Worm (Caenorhabditis elegans) whole organism, L3 larva: ENCODE results near the gene C01B10.3.
A peak's percentile ranks its signal among the peaks of the same experiment; 100 is the strongest.
"Not testable (repeated sequence)": the region's sequence is repeated elsewhere in the genome, so short reads cannot be mapped to it uniquely, and the experiment has no call there.

ENCODE experiments used
- aly-2 ChIP-seq: fragments of 150-350 bp; optimal IDR thresholded peaks from 2 replicates; lab custom pipeline; 2014; ENCODE audit warnings: missing biosample characterization, missing genetic modification characterization
- ceh-82 ChIP-seq: fragments of 150-350 bp; optimal IDR thresholded peaks from 2 replicates; lab custom pipeline; 2014; ENCODE audit warnings: missing biosample characterization, missing genetic modification characterization
- daf-12 ChIP-seq: fragments of 150-350 bp; optimal IDR thresholded peaks from 2 replicates; lab custom pipeline; 2014; ENCODE audit warnings: missing biosample characterization, missing genetic modification reagents, missing genetic modification characterization
- egl-5 ChIP-seq: fragments of 150-350 bp; optimal IDR thresholded peaks from 2 replicates; lab custom pipeline; 2017; ENCODE audit warnings: missing biosample characterization, missing genetic modification reagents, missing genetic modification characterization, inconsistent platforms
- elt-2 ChIP-seq: sonication (generic microtip); optimal IDR thresholded peaks from 2 replicates; lab custom pipeline; 2016; ENCODE audit warnings: missing genetic modification reagents, mild to moderate bottlenecking, missing genetic modification characterization, missing compliant biosample characterization
- eor-1 ChIP-seq, 2 experiments: fragments of 150-350 bp; optimal IDR thresholded peaks; 2 replicates each; lab custom pipeline; 2014 to 2018; ENCODE audit warnings: missing biosample characterization in 2 of 2, missing genetic modification characterization in 2 of 2
- fkh-10 ChIP-seq: sonication (generic microtip); optimal IDR thresholded peaks from 2 replicates; lab custom pipeline; 2017; ENCODE audit warnings: missing biosample characterization, missing genetic modification reagents, missing genetic modification characterization
- fkh-2 ChIP-seq: fragments of 150-350 bp; optimal IDR thresholded peaks from 2 replicates; lab custom pipeline; 2014; ENCODE audit warnings: missing biosample characterization, missing genetic modification reagents, missing genetic modification characterization
- fos-1 ChIP-seq: fragments of 150-350 bp; optimal IDR thresholded peaks from 2 replicates; lab custom pipeline; 2014; ENCODE audit warnings: missing biosample characterization, missing genetic modification characterization
- hmg-11 ChIP-seq: sonication (generic microtip); optimal IDR thresholded peaks from 2 replicates; lab custom pipeline; 2016; ENCODE audit warnings: missing genetic modification characterization, missing compliant biosample characterization
- jun-1 ChIP-seq: fragments of 150-350 bp; optimal IDR thresholded peaks from 2 replicates; lab custom pipeline; 2014; ENCODE audit warnings: missing biosample characterization, missing genetic modification reagents, missing genetic modification characterization
- lin-15B ChIP-seq: fragments of 150-350 bp; optimal IDR thresholded peaks from 2 replicates; lab custom pipeline; 2014; ENCODE audit warnings: missing biosample characterization, missing genetic modification characterization
- mml-1 ChIP-seq: fragments of 150-350 bp; sonication (generic microtip); optimal IDR thresholded peaks from 3 replicates; lab custom pipeline; 2014; ENCODE audit warnings: missing biosample characterization, missing genetic modification characterization
- nhr-11 ChIP-seq: fragments of 150-350 bp; optimal IDR thresholded peaks from 2 replicates; lab custom pipeline; 2014; ENCODE audit warnings: missing biosample characterization, missing genetic modification characterization
- nhr-12 ChIP-seq: fragments of 150-350 bp; optimal IDR thresholded peaks from 2 replicates; lab custom pipeline; 2014; ENCODE audit warnings: missing biosample characterization, missing genetic modification characterization
- nhr-237 ChIP-seq: fragments of 150-350 bp; optimal IDR thresholded peaks from 2 replicates; lab custom pipeline; 2014; ENCODE audit warnings: missing biosample characterization, missing genetic modification characterization
- nhr-43 ChIP-seq: sonication (generic microtip); optimal IDR thresholded peaks from 2 replicates; lab custom pipeline; 2016; ENCODE audit warnings: mild to moderate bottlenecking, missing genetic modification characterization, missing compliant biosample characterization; ENCODE audit not compliant: poor library complexity, severe bottlenecking
- nhr-77 ChIP-seq: fragments of 150-350 bp; optimal IDR thresholded peaks from 2 replicates; lab custom pipeline; 2014; ENCODE audit warnings: missing biosample characterization, missing genetic modification characterization
- pha-4 ChIP-seq: fragments of 150-350 bp; optimal IDR thresholded peaks from 2 replicates; lab custom pipeline; 2014; ENCODE audit warnings: missing biosample characterization, missing genetic modification reagents, missing genetic modification characterization
- pqm-1 ChIP-seq: fragments of 150-350 bp; optimal IDR thresholded peaks from 2 replicates; lab custom pipeline; 2017; ENCODE audit warnings: missing biosample characterization, missing genetic modification characterization, inconsistent platforms
- sea-2 ChIP-seq: fragments of 150-350 bp; sonication (generic microtip); optimal IDR thresholded peaks from 4 replicates; lab custom pipeline; 2014; ENCODE audit warnings: missing biosample characterization, missing genetic modification reagents, missing genetic modification characterization
- skn-1 ChIP-seq: fragments of 150-350 bp; optimal IDR thresholded peaks from 2 replicates; lab custom pipeline; 2014; ENCODE audit warnings: missing biosample characterization, missing genetic modification characterization
- snpc-4 ChIP-seq: fragments of 150-350 bp; optimal IDR thresholded peaks from 2 replicates; lab custom pipeline; 2014; ENCODE audit warnings: missing biosample characterization, missing genetic modification characterization
- tbx-2 ChIP-seq: sonication (generic microtip); optimal IDR thresholded peaks from 2 replicates; lab custom pipeline; 2016; ENCODE audit warnings: mild to moderate bottlenecking, missing genetic modification characterization, missing compliant biosample characterization
- unc-62 ChIP-seq: fragments of 150-350 bp; sonication (generic microtip); optimal IDR thresholded peaks from 4 replicates; lab custom pipeline; 2014; ENCODE audit warnings: missing biosample characterization, missing genetic modification reagents, missing genetic modification characterization
- ztf-11 ChIP-seq: fragments of 150-350 bp; optimal IDR thresholded peaks from 2 replicates; lab custom pipeline; 2014; ENCODE audit warnings: missing biosample characterization, missing genetic modification characterization

Gene C01B10.3

DNA sequence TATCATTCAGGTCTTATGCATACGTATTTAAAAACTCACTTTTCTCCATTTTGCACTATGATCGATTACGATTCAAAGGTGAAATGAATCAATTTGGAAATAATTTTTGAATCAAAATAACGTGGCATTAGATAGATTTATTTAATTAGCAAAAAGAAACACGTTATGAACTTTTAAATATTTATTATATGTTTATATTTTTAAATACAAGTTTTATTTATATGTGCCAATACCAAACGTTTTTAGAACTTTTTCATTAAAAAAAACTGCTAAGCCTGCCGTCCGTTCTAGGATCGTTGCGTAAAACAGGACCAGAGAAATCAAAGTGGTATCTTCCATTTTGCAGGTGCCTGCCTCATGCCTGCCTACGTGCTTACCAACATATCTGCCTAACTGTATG, 23.9 kb downstream of the C01B10.3 start, which contains the start of gene F38A5.6:
Gene F38A5.6 (minus strand): TSS at position 101 of the 400 bp plus-strand sequence.
- TF ChIP-seq nhr-77 (tag; lab: Kevin White, UChicago), result no peak
- TF ChIP-seq ceh-82 (tag; lab: Kevin White, UChicago), result no peak

DNA sequence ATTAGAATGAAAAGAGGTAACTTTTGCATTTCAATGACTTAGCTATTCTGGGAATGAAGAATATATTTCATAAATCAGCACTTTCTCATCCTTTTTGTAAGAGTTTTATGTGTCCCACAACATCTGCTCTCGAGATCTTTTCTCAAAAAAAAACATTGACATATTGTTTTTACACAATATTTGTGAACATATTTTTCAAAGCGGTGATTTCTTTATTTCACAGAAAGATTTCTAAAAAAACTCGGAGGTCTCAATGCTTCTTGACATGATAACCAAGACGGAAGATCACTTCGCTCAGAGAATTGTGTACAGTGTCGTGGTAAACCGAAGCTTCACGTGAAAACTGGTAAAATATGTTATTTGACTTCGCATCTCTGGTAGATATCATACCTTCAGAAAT, 25.2 kb downstream of the C01B10.3 start, which contains the start of gene F38A5.22:
Gene F38A5.22 (minus strand): TSS at position 29 of the 400 bp plus-strand sequence.
- TF ChIP-seq ceh-82 (tag; lab: Kevin White, UChicago), result no peak
- TF ChIP-seq, all 47 proteins: peak for 0

DNA sequence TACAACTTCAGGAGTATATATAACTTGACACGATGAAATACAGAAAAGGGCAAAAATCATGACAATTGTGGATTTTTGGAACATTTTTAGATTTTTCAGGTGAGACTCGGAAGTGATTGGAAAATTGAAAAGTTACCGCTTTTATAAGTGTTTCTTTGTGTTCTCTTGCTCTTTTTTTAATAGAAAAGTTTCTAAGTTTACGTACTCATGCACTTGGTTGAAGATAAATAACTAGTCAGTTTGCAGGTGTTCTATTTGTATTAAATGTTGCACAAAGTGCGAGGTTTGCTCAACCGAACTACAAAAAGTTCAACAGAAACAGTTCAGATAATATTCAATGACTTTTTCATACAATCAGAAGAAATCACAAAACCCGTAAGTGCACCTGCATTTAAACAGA, 26.3 kb downstream of the C01B10.3 start, which contains the start of gene nspb-3:
Gene nspb-3 (minus strand): TSS at position 101 of the 400 bp plus-strand sequence.
- not testable (repeated sequence) for TF ChIP-seq daf-12, ceh-82, hmg-11 (tag; lab: Kevin White, UChicago)

DNA sequence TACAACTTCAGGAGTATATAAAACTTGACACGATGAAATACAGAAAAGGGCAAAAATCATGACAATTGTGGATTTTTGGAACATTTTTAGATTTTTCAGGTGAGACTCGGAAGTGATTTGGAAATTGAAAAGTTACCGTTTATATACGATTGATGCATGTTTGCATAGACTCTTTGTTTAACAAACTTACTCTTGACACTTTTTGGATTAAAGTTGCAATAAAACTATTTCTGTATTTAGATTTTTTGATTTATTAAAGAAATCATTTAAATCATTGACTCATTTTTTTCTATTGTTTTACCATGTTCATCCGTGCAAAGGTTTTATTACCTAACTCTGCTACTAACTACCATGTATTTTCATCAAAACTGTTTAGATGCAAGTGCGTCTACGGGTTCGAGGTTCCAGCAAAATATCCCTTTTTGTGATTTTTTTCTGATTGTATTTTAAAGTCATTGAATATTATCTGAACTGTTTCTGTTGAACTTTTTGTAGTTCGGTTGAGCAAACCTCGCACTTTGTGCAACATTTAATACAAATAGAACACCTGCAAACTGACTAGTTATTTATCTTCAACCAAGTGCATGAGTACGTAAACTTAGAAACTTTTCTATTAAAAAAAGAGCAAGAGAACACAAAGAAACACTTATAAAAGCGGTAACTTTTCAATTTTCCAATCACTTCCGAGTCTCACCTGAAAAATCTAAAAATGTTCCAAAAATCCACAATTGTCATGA, 30.0 kb downstream of the C01B10.3 start, which contains the start of the genes nspb-1 and nspb-2:
Gene nspb-1 (minus strand): TSS at position 101 of the 737 bp plus-strand sequence.
Gene nspb-2 (plus strand): TSS at position 687 of the 737 bp plus-strand sequence.
- not testable (repeated sequence) for TF ChIP-seq egl-5; unc-62; ceh-82 (tag; lab: Kevin White, UChicago)

DNA sequence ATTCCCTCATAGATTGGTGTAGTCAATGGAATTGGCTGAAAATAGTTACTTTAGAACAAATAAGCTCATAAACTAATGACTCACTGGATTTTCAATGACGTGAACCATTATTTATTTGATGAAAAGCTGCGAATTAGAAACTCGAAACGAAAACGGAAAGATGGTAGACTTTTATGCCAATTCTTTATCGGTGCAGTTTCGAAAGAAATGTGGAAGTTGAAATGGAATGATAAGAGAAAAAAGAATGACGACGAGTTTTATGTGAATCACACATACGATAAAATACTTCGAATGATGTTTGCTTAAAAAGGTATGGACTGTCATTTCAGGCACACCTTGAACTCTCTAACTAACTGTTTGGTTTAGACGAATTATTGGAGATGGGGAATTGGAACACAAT, 31.1 kb downstream of the C01B10.3 start, which contains the start of the genes lec-11 and irld-7:
Gene lec-11 (minus strand): TSS at position 126 of the 400 bp plus-strand sequence.
Gene irld-7 (plus strand): TSS at position 332 of the 400 bp plus-strand sequence.
- no peak for TF ChIP-seq eor-1 (tag; optimal IDR thresholded peaks at IDR 0.05; lab: Kevin White, UChicago)
- no peak for TF ChIP-seq nhr-43 (tag; lab: Kevin White, UChicago)
- TF ChIP-seq fkh-2 (tag; lab: Kevin White, UChicago), result no peak
- TF ChIP-seq nhr-237 (tag; lab: Kevin White, UChicago), result no peak
- peak; percentile 69 for TF ChIP-seq pqm-1
- TF ChIP-seq mml-1 (tag; lab: Kevin White, UChicago), result no peak
- TF ChIP-seq tbx-2 (tag; lab: Kevin White, UChicago), result no peak
- no peak for TF ChIP-seq lin-15B (tag; lab: Kevin White, UChicago)
- no peak for TF ChIP-seq jun-1 (tag; lab: Kevin White, UChicago)
- TF ChIP-seq elt-2 (tag; lab: Kevin White, UChicago), result peak; percentile 72
- no peak for TF ChIP-seq sea-2
- TF ChIP-seq nhr-11, result no peak
- no peak for TF ChIP-seq nhr-12 (tag; lab: Kevin White, UChicago)
- no peak for TF ChIP-seq ceh-82 (tag; lab: Kevin White, UChicago)
- TF ChIP-seq ztf-11 (tag; lab: Kevin White, UChicago), result no peak
- TF ChIP-seq fkh-10 (GFP tag; lab: Kevin White, UChicago), result no peak
- no peak for TF ChIP-seq hmg-11 (tag; lab: Kevin White, UChicago)

DNA sequence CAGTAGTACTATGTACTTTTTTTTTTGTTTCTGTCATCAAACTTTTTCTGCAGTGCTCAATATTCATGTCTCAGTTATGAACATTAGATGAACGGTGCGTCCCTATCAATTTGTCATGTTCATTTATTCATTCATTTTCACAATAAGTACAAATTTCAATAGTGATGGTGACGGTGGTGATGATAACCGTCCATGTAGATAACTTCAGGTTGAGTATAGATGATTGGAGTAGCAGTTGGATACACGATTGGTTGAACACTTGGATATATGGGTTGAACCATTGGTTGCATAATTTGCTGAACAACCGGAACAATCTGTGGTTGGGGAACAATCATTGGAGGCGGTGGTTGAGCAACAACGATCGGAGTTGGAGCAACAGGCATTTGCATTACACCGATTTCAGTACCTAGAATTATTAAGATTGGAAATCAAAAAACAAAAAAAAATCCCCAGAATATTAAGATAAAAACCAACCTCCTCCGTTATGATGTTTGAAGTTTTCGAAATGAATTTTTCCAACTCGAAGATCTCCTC, 33.0 kb downstream of the C01B10.3 start:
- TF ChIP-seq jun-1 (tag; lab: Kevin White, UChicago), result no peak
- TF ChIP-seq tbx-2 (tag; lab: Kevin White, UChicago), result no peak
- TF ChIP-seq fkh-2 (tag; lab: Kevin White, UChicago), result no peak
- no peak for TF ChIP-seq aly-2
- TF ChIP-seq pqm-1, result no peak
- no peak for TF ChIP-seq hmg-11 (tag; lab: Kevin White, UChicago)
- TF ChIP-seq nhr-43 (tag; lab: Kevin White, UChicago), result no peak
- TF ChIP-seq pha-4, result no peak
- TF ChIP-seq snpc-4 (tag; lab: Kevin White, UChicago), result no peak
- TF ChIP-seq fkh-10 (GFP tag; lab: Kevin White, UChicago), result no peak
- TF ChIP-seq fos-1 (tag; lab: Kevin White, UChicago), result no peak
- no peak for TF ChIP-seq ceh-82 (tag; lab: Kevin White, UChicago)
- no peak for TF ChIP-seq skn-1 (tag; lab: Kevin White, UChicago)
